Fruit fly (Drosophila melanogaster) whole organism, pupa: Measurements from ENCODE around the gene Slh.
A peak's percentile ranks its signal among the peaks of the same experiment; 100 is the strongest.

ENCODE experiments used
- CG10348 ChIP-seq: fragments of 200-800 bp; sonication (Bioruptor generic); IDR thresholded peaks from 2 replicates; pipeline ENCODE4 v1.3.6; 2022; ENCODE audit warnings: missing biosample characterization, missing genetic modification characterization
- CG12605 ChIP-seq: fragments of 200-800 bp; sonication (Bioruptor generic); IDR thresholded peaks from 2 replicates; pipeline ENCODE4 v1.3.6; 2022; ENCODE audit warnings: missing biosample characterization, missing genetic modification characterization
- CG13204 ChIP-seq: fragments of 200-800 bp; sonication (Bioruptor generic); optimal IDR thresholded peaks from 2 replicates; lab custom pipeline; 2018; ENCODE audit warnings: missing biosample characterization, mild to moderate bottlenecking, missing genetic modification characterization, moderate library complexity
- CG14655 ChIP-seq: fragments of 200-800 bp; sonication (Bioruptor generic); optimal IDR thresholded peaks from 3 replicates; lab custom pipeline; 2017; ENCODE audit warnings: mild to moderate bottlenecking, missing biosample characterization, missing genetic modification reagents, missing genetic modification characterization
- CG15710 ChIP-seq: fragments of 200-800 bp; sonication (Bioruptor generic); optimal IDR thresholded peaks from 2 replicates; lab custom pipeline; 2018; ENCODE audit warnings: missing biosample characterization, mild to moderate bottlenecking, missing genetic modification characterization, moderate library complexity
- CG17806 ChIP-seq: fragments of 200-800 bp; sonication (Bioruptor generic); optimal IDR thresholded peaks from 2 replicates; lab custom pipeline; 2018; ENCODE audit warnings: missing biosample characterization, mild to moderate bottlenecking, missing genetic modification characterization, moderate library complexity
- CG32121 ChIP-seq: fragments of 200-800 bp; sonication (Bioruptor generic); IDR thresholded peaks from 2 replicates; pipeline ENCODE4 v1.3.6; 2022; ENCODE audit warnings: missing biosample characterization, missing genetic modification characterization
- CG34367 ChIP-seq: fragments of 200-800 bp; sonication (Bioruptor generic); optimal IDR thresholded peaks from 2 replicates; lab custom pipeline; 2018; ENCODE audit warnings: missing biosample characterization, mild to moderate bottlenecking, missing genetic modification characterization
- CG4496 ChIP-seq: fragments of 200-800 bp; sonication (Bioruptor generic); IDR thresholded peaks from 3 replicates; pipeline ENCODE4 v1.3.6; 2022; ENCODE audit warnings: missing biosample characterization, missing genetic modification characterization
- CG8159 ChIP-seq: fragments of 200-800 bp; sonication (Bioruptor generic); optimal IDR thresholded peaks from 3 replicates; lab custom pipeline; 2018; ENCODE audit warnings: missing biosample characterization, mild to moderate bottlenecking, missing genetic modification characterization, moderate library complexity
- CG8301 ChIP-seq: fragments of 200-800 bp; sonication (Bioruptor generic); optimal IDR thresholded peaks from 2 replicates; lab custom pipeline; 2018; ENCODE audit warnings: missing biosample characterization, mild to moderate bottlenecking, missing genetic modification characterization
- CG9948 ChIP-seq: fragments of 200-800 bp; sonication (Bioruptor generic); optimal IDR thresholded peaks from 2 replicates; lab custom pipeline; 2018; ENCODE audit warnings: missing biosample characterization, mild to moderate bottlenecking, missing genetic modification characterization, moderate library complexity
- D1 ChIP-seq: fragments of 200-800 bp; sonication (Bioruptor generic); optimal IDR thresholded peaks from 2 replicates; lab custom pipeline; 2018; ENCODE audit warnings: missing biosample characterization, mild to moderate bottlenecking, missing genetic modification characterization, moderate library complexity
- EcR ChIP-seq: fragments of 200-800 bp; sonication (Bioruptor generic); optimal IDR thresholded peaks from 3 replicates; lab custom pipeline; 2019; ENCODE audit warnings: missing biosample characterization, missing genetic modification characterization, mild to moderate bottlenecking, moderate library complexity, missing genetic modification reagents
- Ets98B ChIP-seq: fragments of 200-800 bp; sonication (Bioruptor generic); IDR thresholded peaks from 2 replicates; pipeline ENCODE4 v1.3.6; 2022; ENCODE audit warnings: missing biosample characterization, missing genetic modification characterization
- Pif1A ChIP-seq: fragments of 200-800 bp; sonication (Bioruptor generic); optimal IDR thresholded peaks from 3 replicates; lab custom pipeline; 2016; ENCODE audit warnings: missing biosample characterization, missing genetic modification characterization
- Pif1B ChIP-seq: fragments of 200-800 bp; sonication (Bioruptor generic); optimal IDR thresholded peaks from 3 replicates; lab custom pipeline; 2016; ENCODE audit warnings: missing biosample characterization, missing genetic modification characterization
- Snoo ChIP-seq: fragments of 200-800 bp; sonication (Bioruptor generic); optimal IDR thresholded peaks from 3 replicates; lab custom pipeline; 2017; ENCODE audit warnings: missing biosample characterization, mild to moderate bottlenecking, missing genetic modification characterization, inconsistent platforms
- fd96Ca ChIP-seq: fragments of 200-800 bp; sonication (Bioruptor generic); IDR thresholded peaks from 3 replicates; pipeline ENCODE4 v1.3.6; 2022; ENCODE audit warnings: missing biosample characterization, missing genetic modification characterization
- gl ChIP-seq: fragments of 200-800 bp; sonication (Bioruptor generic); optimal IDR thresholded peaks from 2 replicates; lab custom pipeline; 2018; ENCODE audit warnings: missing biosample characterization, mild to moderate bottlenecking, missing genetic modification characterization

Slh gene

DNA sequence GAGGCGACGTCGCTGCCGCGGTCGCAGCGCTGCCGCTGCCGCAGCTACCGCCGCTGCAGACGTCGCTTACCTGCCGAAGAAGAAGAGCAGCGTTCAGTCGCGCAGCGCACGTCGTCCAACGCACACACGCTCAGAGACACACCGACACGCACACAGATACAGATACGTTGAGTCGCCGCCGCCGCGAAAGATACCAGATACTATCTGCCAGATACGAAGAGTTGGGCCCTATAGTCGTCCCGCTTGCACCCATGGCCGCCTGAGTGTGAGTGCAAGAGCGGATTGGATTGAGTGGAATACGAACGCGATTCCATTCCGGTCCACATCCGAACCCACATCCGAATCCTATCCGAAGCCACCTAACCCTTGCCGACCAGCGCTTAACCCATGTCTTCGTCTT is 37.8 kb downstream of the Slh start:
- TF ChIP-seq EcR (GFP tag; lab: Kevin White, UChicago) (peak; percentile 9), CG15710 (tag; lab: Kevin White, UChicago) (no peak), CG4496 (GFP tag; lab: Robert Waterston, UW) (peak; percentile 28; the same call in 1 of the 3 replicates), CG13204 (GFP tag; lab: Kevin White, UChicago) (peak; percentile 94)

DNA sequence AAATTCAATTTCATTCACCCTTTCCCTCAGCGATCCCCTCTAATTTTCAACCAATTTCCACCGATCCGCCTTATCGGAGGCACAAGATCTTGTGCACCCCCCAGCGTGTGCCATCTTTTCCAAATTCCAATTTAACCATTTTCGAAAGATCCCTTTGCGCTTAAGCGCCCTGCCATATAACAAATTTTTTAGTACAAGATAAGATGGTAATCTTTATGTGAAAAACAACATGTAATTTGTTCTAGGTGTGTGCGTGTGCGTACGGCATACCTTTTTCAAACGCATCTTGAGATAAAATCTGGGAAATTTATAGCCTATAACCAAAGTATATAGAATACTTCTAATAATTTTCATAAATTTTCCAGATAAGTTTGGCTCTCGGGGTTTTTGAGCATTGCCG is 38.7 kb downstream of the Slh start:
- TF ChIP-seq CG10348 (GFP tag; lab: Robert Waterston, UW), result no peak
- no peak for TF ChIP-seq CG13204 (GFP tag; lab: Kevin White, UChicago)
- no peak for TF ChIP-seq gl (tag; lab: Kevin White, UChicago)
- no peak for TF ChIP-seq CG12605
- no peak for TF ChIP-seq Pif1B (GFP tag; lab: Kevin White, UChicago)
- TF ChIP-seq CG9948 (tag; lab: Kevin White, UChicago), result no peak
- TF ChIP-seq CG4496 (GFP tag; lab: Robert Waterston, UW), result no peak
- no peak for TF ChIP-seq Snoo (tag; lab: Kevin White, UChicago)
- TF ChIP-seq CG17806 (tag; lab: Kevin White, UChicago), result no peak
- no peak for TF ChIP-seq CG15710 (tag; lab: Kevin White, UChicago)

dm6 chr2L:2450723-2451379 is 41.6 kb downstream of the Slh start:
- TF ChIP-seq EcR (GFP tag; lab: Kevin White, UChicago) (peak; percentile 80), CG15710 (tag; lab: Kevin White, UChicago) (no peak), CG13204 (GFP tag; lab: Kevin White, UChicago) (peak; percentile 26), CG4496 (GFP tag; lab: Robert Waterston, UW) (0 out of 3 replicates have a peak, but pooled peaks have one; percentile 35)

DNA sequence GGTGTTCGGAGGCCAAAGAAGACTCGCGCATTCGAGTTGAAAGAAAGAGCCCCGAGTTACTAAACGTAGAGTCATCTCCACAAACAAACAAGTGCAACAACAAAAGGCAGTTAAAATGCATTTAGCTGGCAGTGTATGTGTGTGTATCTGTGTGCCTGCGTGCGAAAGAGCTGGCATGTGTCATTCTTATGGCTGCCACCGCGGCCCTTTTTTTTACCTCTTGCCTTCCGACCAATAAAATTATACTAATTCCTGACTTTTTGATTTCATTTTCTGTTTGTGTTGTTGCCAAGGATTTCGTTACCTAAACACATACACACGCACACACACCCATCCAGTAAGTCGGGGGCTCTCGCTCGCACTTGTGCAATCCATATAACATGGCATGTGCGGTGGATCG is 42.8 kb downstream of the Slh start:
- TF ChIP-seq gl (tag; lab: Kevin White, UChicago) (peak; percentile 29), Pif1A (GFP tag; lab: Kevin White, UChicago) (no peak)

DNA sequence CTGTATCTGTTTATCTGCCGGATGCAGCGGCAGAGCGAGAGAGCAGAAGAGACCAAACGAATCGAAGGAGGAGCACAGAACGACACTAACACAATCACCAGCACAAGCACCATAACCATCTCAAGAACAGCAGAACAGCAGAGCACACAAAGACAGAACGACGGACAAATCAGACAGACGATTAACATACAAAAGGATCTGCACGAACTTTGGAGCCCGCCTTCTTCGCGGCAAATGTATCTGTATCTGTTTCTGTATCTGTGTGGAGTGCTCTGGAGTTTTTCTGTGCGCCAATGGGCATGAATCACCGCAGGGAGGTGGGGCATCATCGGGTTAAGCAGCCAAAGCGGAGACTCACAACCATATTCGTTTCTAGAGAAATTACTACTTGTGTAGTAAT is 44.0 kb downstream of the Slh start:
- TF ChIP-seq Pif1B (GFP tag; lab: Kevin White, UChicago) (no peak), CG4496 (GFP tag; lab: Robert Waterston, UW) (0 out of 3 replicates have a peak, but pooled peaks have one; percentile 31), CG10348 (GFP tag; lab: Robert Waterston, UW) (no peak), EcR (GFP tag; lab: Kevin White, UChicago) (peak; percentile 39), Ets98B (GFP tag; lab: Robert Waterston, UW) (no peak), CG9948 (tag; lab: Kevin White, UChicago) (no peak), CG34367 (tag; lab: Kevin White, UChicago) (no peak)

DNA sequence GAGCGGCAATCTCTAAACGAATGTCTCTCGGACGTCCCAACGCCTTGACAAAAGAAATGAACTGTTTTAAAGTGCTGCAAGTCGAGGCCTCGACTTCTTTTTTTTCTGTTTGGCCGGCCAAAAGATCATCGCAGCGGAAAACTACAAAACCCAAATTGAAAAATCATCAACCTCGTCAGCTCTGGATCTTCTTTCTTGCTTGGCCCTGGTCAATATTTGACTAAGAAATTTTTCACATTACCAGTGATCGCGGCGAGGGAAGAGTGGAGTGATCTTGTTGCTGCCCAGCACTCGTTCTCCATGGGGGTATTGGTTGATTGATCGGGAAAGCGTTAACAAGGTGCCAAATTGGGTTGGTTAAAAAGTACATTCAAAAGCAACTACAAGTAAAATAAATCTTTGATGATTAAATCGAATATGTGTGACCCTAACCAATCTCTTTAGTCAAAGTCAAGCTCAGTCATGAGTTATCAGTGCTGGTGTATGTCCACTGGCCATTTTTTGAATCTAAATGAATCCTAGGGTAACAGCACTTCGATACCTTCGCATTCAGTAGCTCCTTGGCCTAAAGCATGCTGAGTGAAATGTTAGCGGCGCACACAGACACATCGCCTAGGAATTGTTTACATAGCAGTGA is 53.7 kb downstream of the Slh start:
- peak; percentile 9 for TF ChIP-seq CG8159 (tag; lab: Kevin White, UChicago)
- TF ChIP-seq CG4496 (GFP tag; lab: Robert Waterston, UW), result no peak
- TF ChIP-seq CG32121, result no peak
- no peak for TF ChIP-seq CG10348 (GFP tag; lab: Robert Waterston, UW)
- TF ChIP-seq fd96Ca (GFP tag; lab: Robert Waterston, UW), result no peak
- no peak for TF ChIP-seq Snoo (tag; lab: Kevin White, UChicago)
- no peak for TF ChIP-seq CG34367 (tag; lab: Kevin White, UChicago)
- no peak for TF ChIP-seq Pif1A (GFP tag; lab: Kevin White, UChicago)
- peak; percentile 31 for TF ChIP-seq CG8301 (tag; lab: Kevin White, UChicago)
- TF ChIP-seq CG13204 (GFP tag; lab: Kevin White, UChicago), result no peak
- peak; percentile 41 for TF ChIP-seq CG14655 (GFP tag; lab: Kevin White, UChicago)
- no peak for TF ChIP-seq Ets98B (GFP tag; lab: Robert Waterston, UW)
- peak; percentile 14 for TF ChIP-seq CG17806 (tag; lab: Kevin White, UChicago)
- no peak for TF ChIP-seq D1 (tag; lab: Kevin White, UChicago)
- no peak for TF ChIP-seq CG15710 (tag; lab: Kevin White, UChicago)
